Worm (Caenorhabditis elegans): ENCODE measurements around the gene jhdm-1.
A peak's percentile ranks its signal among the peaks of the same experiment; 100 is the strongest.

The jhdm-1 gene

ce11 chrIII:6479439-6479838 is 25.2 kb downstream of the jhdm-1 start:
- TF ChIP-seq cnd-1 (tag; optimal IDR thresholded peaks at IDR 0.05) (peak; percentile 71), nhr-2 (tag; optimal IDR thresholded peaks at IDR 0.05) (peak; percentile 89), mls-2 (tag; optimal IDR thresholded peaks at IDR 0.05) (no peak), lsy-2 (tag; optimal IDR thresholded peaks at IDR 0.05) (no peak)

- no peak for TF ChIP-seq blmp-1 (tag; optimal IDR thresholded peaks at IDR 0.05)
- no peak for TF ChIP-seq nhr-76 (tag; optimal IDR thresholded peaks at IDR 0.05)
- TF ChIP-seq ceh-39 (tag; optimal IDR thresholded peaks at IDR 0.05) = no peak
- TF ChIP-seq ceh-83 (GFP tag; optimal IDR thresholded peaks at IDR 0.05) = no peak
- no peak for TF ChIP-seq hlh-1 (tag; optimal IDR thresholded peaks at IDR 0.05)
- no peak for TF ChIP-seq elt-3 (tag; optimal IDR thresholded peaks at IDR 0.05)
- no peak for TF ChIP-seq nhr-12 (tag; optimal IDR thresholded peaks at IDR 0.05)
- no peak for TF ChIP-seq mls-2 (tag; optimal IDR thresholded peaks at IDR 0.05)
- no peak for TF ChIP-seq unc-62 (GFP tag; optimal IDR thresholded peaks at IDR 0.05)
- TF ChIP-seq nhr-237 (tag; optimal IDR thresholded peaks at IDR 0.05) = no peak
- no peak for TF ChIP-seq sptf-1 (tag; optimal IDR thresholded peaks at IDR 0.05)
- no peak for TF ChIP-seq M03D4.4 (tag; optimal IDR thresholded peaks at IDR 0.05)
These were observed 28.6 kb downstream of the jhdm-1 start, which contains the start of gene chtb-2 for ce11 chrIII:6482918-6483317. Gene chtb-2, plus strand, starts transcription at chrIII:6483218.

- TF ChIP-seq pha-4 (tag; optimal IDR thresholded peaks at IDR 0.05) (no peak), ceh-39 (tag; optimal IDR thresholded peaks at IDR 0.05) (no peak), ceh-43 (GFP tag; optimal IDR thresholded peaks at IDR 0.05) (peak; percentile 62), sptf-1 (tag; optimal IDR thresholded peaks at IDR 0.05) (no peak), drap-1 (GFP tag; optimal IDR thresholded peaks at IDR 0.05) (no peak), unc-120 (tag; optimal IDR thresholded peaks at IDR 0.05; ENCODE audit: poor library complexity, severe bottlenecking) (no peak), sem-2 (GFP tag; optimal IDR thresholded peaks at IDR 0.05) (no peak), unc-39 (tag; optimal IDR thresholded peaks at IDR 0.05) (no peak), zip-8 (tag; optimal IDR thresholded peaks at IDR 0.05) (no peak), nhr-237 (tag; optimal IDR thresholded peaks at IDR 0.05) (peak; percentile 2), blmp-1 (tag; optimal IDR thresholded peaks at IDR 0.05) (no peak), unc-62 (GFP tag; optimal IDR thresholded peaks at IDR 0.05) (no peak), lsy-2 (tag; optimal IDR thresholded peaks at IDR 0.05) (peak; percentile 30), ces-1 (GFP tag; optimal IDR thresholded peaks at IDR 0.05) (peak; percentile 37), nhr-2 (tag; optimal IDR thresholded peaks at IDR 0.05) (no peak), cnd-1 (tag; optimal IDR thresholded peaks at IDR 0.05) (no peak), snpc-4 (tag; optimal IDR thresholded peaks at IDR 0.05) (no peak), M03D4.4 (tag; optimal IDR thresholded peaks at IDR 0.05) (no peak), ceh-83 (GFP tag; optimal IDR thresholded peaks at IDR 0.05) (no peak), flh-1 (GFP tag; optimal IDR thresholded peaks at IDR 0.05) (no peak), ztf-11 (tag; optimal IDR thresholded peaks at IDR 0.05) (no peak), ham-2 (GFP tag; optimal IDR thresholded peaks at IDR 0.05) (no peak), mep-1 (tag; optimal IDR thresholded peaks at IDR 0.05) (peak; percentile 39)
These were observed 34.6 kb downstream of the jhdm-1 start for ce11 chrIII:6488916-6489315.

ce11 chrIII:6489493-6489892 is 35.2 kb downstream of the jhdm-1 start, which contains the start of gene rpt-3:
Gene rpt-3, plus strand, starts transcription at chrIII:6489793.
- TF ChIP-seq nhr-12 (tag; optimal IDR thresholded peaks at IDR 0.05) (no peak), nhr-28 (tag; optimal IDR thresholded peaks at IDR 0.05) (no peak), cnd-1 (tag; optimal IDR thresholded peaks at IDR 0.05) (no peak), elt-1 (tag; optimal IDR thresholded peaks at IDR 0.05; ENCODE audit: borderline replicate concordance, insufficient read depth) (no peak), hlh-1 (tag; optimal IDR thresholded peaks at IDR 0.05) (no peak), snpc-4 (tag; optimal IDR thresholded peaks at IDR 0.05) (no peak), nhr-76 (tag; optimal IDR thresholded peaks at IDR 0.05) (no peak), nhr-237 (tag; optimal IDR thresholded peaks at IDR 0.05) (no peak), unc-39 (tag; optimal IDR thresholded peaks at IDR 0.05) (no peak), drap-1 (GFP tag; optimal IDR thresholded peaks at IDR 0.05) (no peak), M03D4.4 (tag; optimal IDR thresholded peaks at IDR 0.05) (no peak), ztf-11 (tag; optimal IDR thresholded peaks at IDR 0.05) (no peak), ces-1 (GFP tag; optimal IDR thresholded peaks at IDR 0.05) (no peak)

- TF ChIP-seq lsy-2 (tag; optimal IDR thresholded peaks at IDR 0.05) (no peak), lin-13 (tag; optimal IDR thresholded peaks at IDR 0.05) (no peak), unc-39 (tag; optimal IDR thresholded peaks at IDR 0.05) (no peak), elt-3 (tag; optimal IDR thresholded peaks at IDR 0.05) (no peak), nhr-28 (tag; optimal IDR thresholded peaks at IDR 0.05) (no peak), tbx-8 (GFP tag; optimal IDR thresholded peaks at IDR 0.05) (no peak), cnd-1 (tag; optimal IDR thresholded peaks at IDR 0.05) (no peak), unc-62 (GFP tag; optimal IDR thresholded peaks at IDR 0.05) (no peak), nhr-237 (tag; optimal IDR thresholded peaks at IDR 0.05) (no peak), M03D4.4 (tag; optimal IDR thresholded peaks at IDR 0.05) (no peak)
These were observed 36.7 kb downstream of the jhdm-1 start for ce11 chrIII:6490989-6491388.

Measured in whole organism, mixed stage, embryonic.